Worm (Caenorhabditis elegans) whole organism, young adult: ENCODE measurements around the gene R02D5.7.

Source experiments
- F57A8.1 ChIP-seq: fragments of 200-800 bp; sonication (Bioruptor generic); optimal IDR thresholded peaks from 2 replicates; lab custom pipeline; 2018; ENCODE audit warnings: mild to moderate bottlenecking, missing genetic modification characterization, moderate library complexity, missing compliant biosample characterization
- T07F8.4 ChIP-seq: sonication (generic microtip); optimal IDR thresholded peaks from 2 replicates; lab custom pipeline; 2016; ENCODE audit warnings: mild to moderate bottlenecking, missing genetic modification characterization, moderate library complexity, missing compliant biosample characterization
- Y53G8AR.9 ChIP-seq: fragments of 200-800 bp; sonication (Bioruptor generic); conservative IDR thresholded peaks from 2 replicates; pipeline ENCODE4 v1.3.6; 2022; ENCODE audit warnings: missing genetic modification reagents, missing genetic modification characterization, missing compliant biosample characterization
- ama-1 ChIP-seq, 3 experiments: fragments of 150-350 bp in 1 of 3; sonication (generic microtip) in 2 of 3; optimal IDR thresholded peaks; 2 replicates each; lab custom pipeline; 2014 to 2018; ENCODE audit warnings: missing biosample characterization in 2 of 3, missing genetic modification characterization in 2 of 3, missing genetic modification reagents in 2 of 3
- egrh-3 ChIP-seq: fragments of 200-800 bp; sonication (Bioruptor generic); IDR thresholded peaks from 2 replicates; pipeline ENCODE4 v1.3.6; 2022; ENCODE audit warnings: missing genetic modification reagents, missing genetic modification characterization, missing compliant biosample characterization
- ets-4 ChIP-seq: fragments of 200-800 bp; sonication (Bioruptor generic); optimal IDR thresholded peaks from 2 replicates; lab custom pipeline; 2018; ENCODE audit warnings: mild to moderate bottlenecking, missing genetic modification characterization, missing compliant biosample characterization
- lag-1 ChIP-seq: fragments of 200-800 bp; sonication (Bioruptor generic); IDR thresholded peaks from 2 replicates; pipeline ENCODE4 v1.3.6; 2022; ENCODE audit warnings: missing genetic modification reagents, missing genetic modification characterization, missing compliant biosample characterization
- lsl-1 ChIP-seq: fragments of 200-800 bp; sonication (Bioruptor generic); optimal IDR thresholded peaks from 2 replicates; lab custom pipeline; 2018; ENCODE audit warnings: mild to moderate bottlenecking, missing genetic modification characterization, moderate library complexity, missing compliant biosample characterization
- nfya-1 ChIP-seq: sonication (generic microtip); optimal IDR thresholded peaks from 2 replicates; lab custom pipeline; 2017; ENCODE audit warnings: antibody characterized with exemption, missing compliant biosample characterization, missing genetic modification characterization, borderline replicate concordance; ENCODE audit not compliant: insufficient read depth
- nfya-2 ChIP-seq: fragments of 200-800 bp; sonication (Bioruptor generic); IDR thresholded peaks from 2 replicates; pipeline ENCODE4 v1.3.6; 2022; ENCODE audit warnings: missing genetic modification reagents, missing genetic modification characterization, missing compliant biosample characterization
- repo-1 ChIP-seq: sonication (generic microtip); optimal IDR thresholded peaks from 2 replicates; lab custom pipeline; 2017; ENCODE audit warnings: mild to moderate bottlenecking, missing genetic modification characterization, missing compliant biosample characterization
- unc-62 ChIP-seq: fragments of 150-350 bp; optimal IDR thresholded peaks from 2 replicates; lab custom pipeline; 2014; ENCODE audit warnings: missing biosample characterization, missing genetic modification reagents, missing genetic modification characterization

- TF ChIP-seq egrh-3 (GFP tag; lab: Robert Waterston, UW) (no peak), lsl-1 (GFP tag; lab: Kevin White, UChicago) (no peak), nfya-2 (GFP tag; lab: Robert Waterston, UW) (no peak), repo-1 (no peak), Y53G8AR.9 (GFP tag; lab: Robert Waterston, UW) (no peak), ets-4 (GFP tag; lab: Kevin White, UChicago) (no peak), lag-1 (GFP tag; lab: Robert Waterston, UW) (no peak), T07F8.4 (tag; lab: Kevin White, UChicago) (no peak), F57A8.1 (GFP tag; lab: Kevin White, UChicago) (no peak), ama-1 (optimal IDR thresholded peaks at IDR 0.05; lab: Kevin White, UChicago) (no peak), ama-1 (GFP tag; optimal IDR thresholded peaks at IDR 0.05; lab: Kevin White, UChicago) (no peak), unc-62 (GFP tag; lab: Kevin White, UChicago) (no peak), nfya-1 (no peak)
Observed at ce11 chrV:14506713-14507675, 25.7 kb upstream of the R02D5.7 start.
